Worm (Caenorhabditis elegans) whole organism, young adult: ENCODE data around the gene ran-3.

Experiments used
- B0336.3 ChIP-seq: fragments of 200-800 bp; sonication (Bioruptor generic); IDR thresholded peaks from 2 replicates; pipeline ENCODE4 v1.3.6; 2022; ENCODE audit warnings: missing genetic modification characterization, missing compliant biosample characterization
- D2030.7 ChIP-seq: fragments of 200-800 bp; sonication (Bioruptor generic); IDR thresholded peaks from 2 replicates; pipeline ENCODE4 v1.3.6; 2022; ENCODE audit warnings: missing genetic modification reagents, missing genetic modification characterization, missing compliant biosample characterization
- F33H1.4 ChIP-seq: fragments of 200-800 bp; sonication (Bioruptor generic); IDR thresholded peaks from 2 replicates; pipeline ENCODE4 v1.3.6; 2022; ENCODE audit warnings: missing genetic modification reagents, missing genetic modification characterization, missing compliant biosample characterization
- F49E8.2 ChIP-seq: sonication (generic microtip); optimal IDR thresholded peaks from 3 replicates; lab custom pipeline; 2017; ENCODE audit warnings: missing genetic modification characterization, mild to moderate bottlenecking, missing compliant biosample characterization, antibody characterized with exemption, moderate library complexity; ENCODE audit not compliant: insufficient read depth
- K11D2.4 ChIP-seq: fragments of 200-800 bp; sonication (Bioruptor generic); IDR thresholded peaks from 2 replicates; pipeline ENCODE4 v1.3.6; 2022; ENCODE audit warnings: missing genetic modification reagents, missing genetic modification characterization, missing compliant biosample characterization
- Y53G8AR.9 ChIP-seq: fragments of 200-800 bp; sonication (Bioruptor generic); conservative IDR thresholded peaks from 2 replicates; pipeline ENCODE4 v1.3.6; 2022; ENCODE audit warnings: missing genetic modification reagents, missing genetic modification characterization, missing compliant biosample characterization
- Y67H2A.10 ChIP-seq: fragments of 200-800 bp; sonication (Bioruptor generic); conservative IDR thresholded peaks from 2 replicates; pipeline ENCODE4 v1.3.6; 2022; ENCODE audit warnings: missing genetic modification reagents, missing genetic modification characterization, missing compliant biosample characterization
- Y95B8A.8 ChIP-seq: fragments of 200-800 bp; sonication (Bioruptor generic); IDR thresholded peaks from 2 replicates; pipeline ENCODE4 v1.3.6; 2022; ENCODE audit warnings: missing genetic modification reagents, missing genetic modification characterization, missing compliant biosample characterization
- ama-1 ChIP-seq, 3 experiments: fragments of 150-350 bp in 1 of 3; sonication (generic microtip) in 2 of 3; optimal IDR thresholded peaks; 2 replicates each; lab custom pipeline; 2014 to 2018; ENCODE audit warnings: missing biosample characterization in 2 of 3, missing genetic modification characterization in 2 of 3, missing genetic modification reagents in 2 of 3
- atf-7 ChIP-seq: sonication (generic microtip); optimal IDR thresholded peaks from 2 replicates; lab custom pipeline; 2017; ENCODE audit warnings: mild to moderate bottlenecking, missing genetic modification characterization, missing compliant biosample characterization
- athp-1 ChIP-seq: sonication (generic microtip); optimal IDR thresholded peaks from 2 replicates; lab custom pipeline; 2017; ENCODE audit warnings: mild to moderate bottlenecking, missing genetic modification characterization, missing compliant biosample characterization
- bed-1 ChIP-seq: fragments of 200-800 bp; sonication (Bioruptor generic); IDR thresholded peaks from 2 replicates; pipeline ENCODE4 v1.3.6; 2022; ENCODE audit warnings: missing genetic modification reagents, missing genetic modification characterization, missing compliant biosample characterization
- ccch-3 ChIP-seq: fragments of 200-800 bp; sonication (Bioruptor generic); optimal IDR thresholded peaks from 2 replicates; lab custom pipeline; 2018; ENCODE audit warnings: mild to moderate bottlenecking, missing genetic modification characterization, missing compliant biosample characterization
- cebp-1 ChIP-seq, 2 experiments: fragments of 200-800 bp in 1 of 2; sonication (Bioruptor generic) in 1 of 2; sonication (generic microtip) in 1 of 2; IDR thresholded peaks in 1 of 2; optimal IDR thresholded peaks in 1 of 2; 2 replicates each; pipeline versions ENCODE4 v1.3.6 to Lab custom; 2017 to 2022; ENCODE audit warnings: missing compliant biosample characterization in 2 of 2, missing genetic modification characterization in 2 of 2, mild to moderate bottlenecking in 1 of 2, missing genetic modification reagents in 1 of 2, moderate library complexity in 1 of 2
- ceh-100 ChIP-seq: fragments of 200-800 bp; sonication (Bioruptor generic); IDR thresholded peaks from 2 replicates; pipeline ENCODE4 v1.3.6; 2022; ENCODE audit warnings: missing genetic modification reagents, missing genetic modification characterization, missing compliant biosample characterization
- ceh-40 ChIP-seq: fragments of 200-800 bp; sonication (Bioruptor generic); IDR thresholded peaks from 2 replicates; pipeline ENCODE4 v1.3.6; 2022; ENCODE audit warnings: missing genetic modification characterization, missing compliant biosample characterization
- ceh-79 ChIP-seq: sonication (generic microtip); optimal IDR thresholded peaks from 2 replicates; lab custom pipeline; 2017; ENCODE audit warnings: mild to moderate bottlenecking, missing genetic modification characterization, missing compliant biosample characterization
- dpl-1 ChIP-seq: fragments of 150-350 bp; optimal IDR thresholded peaks from 2 replicates; lab custom pipeline; 2014; ENCODE audit warnings: missing biosample characterization, missing genetic modification reagents, missing genetic modification characterization
- efl-1 ChIP-seq: fragments of 150-350 bp; optimal IDR thresholded peaks from 2 replicates; lab custom pipeline; 2014; ENCODE audit warnings: missing biosample characterization, missing genetic modification reagents, missing genetic modification characterization
- egl-44 ChIP-seq: fragments of 200-800 bp; sonication (Bioruptor generic); IDR thresholded peaks from 2 replicates; pipeline ENCODE4 v1.3.6; 2022; ENCODE audit warnings: missing genetic modification reagents, missing genetic modification characterization, missing compliant biosample characterization
- egrh-3 ChIP-seq: fragments of 200-800 bp; sonication (Bioruptor generic); IDR thresholded peaks from 2 replicates; pipeline ENCODE4 v1.3.6; 2022; ENCODE audit warnings: missing genetic modification reagents, missing genetic modification characterization, missing compliant biosample characterization
- ekl-4 ChIP-seq: fragments of 200-800 bp; sonication (Bioruptor generic); IDR thresholded peaks from 2 replicates; pipeline ENCODE4 v1.3.6; 2022; ENCODE audit warnings: missing genetic modification reagents, missing genetic modification characterization, missing compliant biosample characterization
- ets-4 ChIP-seq: fragments of 200-800 bp; sonication (Bioruptor generic); optimal IDR thresholded peaks from 2 replicates; lab custom pipeline; 2018; ENCODE audit warnings: mild to moderate bottlenecking, missing genetic modification characterization, missing compliant biosample characterization
- fkh-3 ChIP-seq: sonication (generic microtip); optimal IDR thresholded peaks from 2 replicates; lab custom pipeline; 2016; ENCODE audit warnings: mild to moderate bottlenecking, missing genetic modification characterization, missing compliant biosample characterization
- him-1 ChIP-seq: sonication (generic microtip); optimal IDR thresholded peaks from 2 replicates; lab custom pipeline; 2016; ENCODE audit warnings: missing genotype, missing genetic modification reagents, missing genetic modification characterization, missing compliant biosample characterization
- hlh-12 ChIP-seq: sonication (generic microtip); optimal IDR thresholded peaks from 2 replicates; lab custom pipeline; 2016; ENCODE audit warnings: missing genetic modification characterization, missing compliant biosample characterization
- hmg-1.2 ChIP-seq: fragments of 200-800 bp; sonication (Bioruptor generic); IDR thresholded peaks from 2 replicates; pipeline ENCODE4 v1.3.6; 2022; ENCODE audit warnings: missing genetic modification reagents, missing genetic modification characterization, missing compliant biosample characterization
- hrde-1 ChIP-seq: sonication (generic microtip); optimal IDR thresholded peaks from 2 replicates; lab custom pipeline; 2016; ENCODE audit warnings: missing genetic modification characterization, mild to moderate bottlenecking, missing compliant biosample characterization, moderate library complexity, missing genotype, missing genetic modification reagents, borderline replicate concordance
- lin-40 ChIP-seq: sonication (generic microtip); optimal IDR thresholded peaks from 2 replicates; lab custom pipeline; 2016; ENCODE audit warnings: missing genetic modification characterization, mild to moderate bottlenecking, missing compliant biosample characterization, missing genotype, missing genetic modification reagents
- lin-54 ChIP-seq: fragments of 200-800 bp; sonication (Bioruptor generic); optimal IDR thresholded peaks from 2 replicates; lab custom pipeline; 2018; ENCODE audit warnings: mild to moderate bottlenecking, missing genetic modification characterization, missing compliant biosample characterization
- lsl-1 ChIP-seq: fragments of 200-800 bp; sonication (Bioruptor generic); optimal IDR thresholded peaks from 2 replicates; lab custom pipeline; 2018; ENCODE audit warnings: mild to moderate bottlenecking, missing genetic modification characterization, moderate library complexity, missing compliant biosample characterization
- lsy-27 ChIP-seq: sonication (generic microtip); optimal IDR thresholded peaks from 2 replicates; lab custom pipeline; 2017; ENCODE audit warnings: missing genetic modification characterization, mild to moderate bottlenecking, missing compliant biosample characterization, antibody characterized with exemption, missing genotype, borderline replicate concordance; ENCODE audit not compliant: insufficient read depth
- madf-3 ChIP-seq: fragments of 200-800 bp; sonication (Bioruptor generic); IDR thresholded peaks from 2 replicates; pipeline ENCODE4 v1.3.6; 2022; ENCODE audit warnings: missing genetic modification reagents, missing genetic modification characterization, missing compliant biosample characterization
- madf-6 ChIP-seq: fragments of 200-800 bp; sonication (Bioruptor generic); IDR thresholded peaks from 2 replicates; pipeline ENCODE4 v1.3.6; 2022; ENCODE audit warnings: missing genetic modification reagents, missing genetic modification characterization, missing compliant biosample characterization
- madf-8 ChIP-seq: fragments of 200-800 bp; sonication (Bioruptor generic); conservative IDR thresholded peaks from 2 replicates; pipeline ENCODE4 v1.3.6; 2022; ENCODE audit warnings: missing genetic modification reagents, missing genetic modification characterization, missing compliant biosample characterization
- mcd-1 ChIP-seq: fragments of 200-800 bp; sonication (Bioruptor generic); IDR thresholded peaks from 2 replicates; pipeline ENCODE4 v1.3.6; 2022; ENCODE audit warnings: missing genetic modification reagents, missing genetic modification characterization, missing compliant biosample characterization
- nfya-2 ChIP-seq: fragments of 200-800 bp; sonication (Bioruptor generic); IDR thresholded peaks from 2 replicates; pipeline ENCODE4 v1.3.6; 2022; ENCODE audit warnings: missing genetic modification reagents, missing genetic modification characterization, missing compliant biosample characterization
- nhr-90 ChIP-seq: sonication (generic microtip); optimal IDR thresholded peaks from 2 replicates; lab custom pipeline; 2016; ENCODE audit warnings: missing genotype, mild to moderate bottlenecking, missing genetic modification characterization, missing compliant biosample characterization
- pbrm-1 ChIP-seq: fragments of 200-800 bp; sonication (Bioruptor generic); IDR thresholded peaks from 2 replicates; pipeline ENCODE4 v1.3.6; 2022; ENCODE audit warnings: missing genetic modification reagents, missing genetic modification characterization, missing compliant biosample characterization
- rcor-1 ChIP-seq: fragments of 200-800 bp; sonication (Bioruptor generic); IDR thresholded peaks from 2 replicates; pipeline ENCODE4 v1.3.6; 2022; ENCODE audit warnings: missing genetic modification reagents, missing genetic modification characterization, missing compliant biosample characterization
- tlf-1 ChIP-seq: fragments of 200-800 bp; sonication (Bioruptor generic); optimal IDR thresholded peaks from 2 replicates; lab custom pipeline; 2018; ENCODE audit warnings: mild to moderate bottlenecking, missing genetic modification characterization, missing compliant biosample characterization
- unc-130 ChIP-seq: sonication (generic microtip); optimal IDR thresholded peaks from 2 replicates; lab custom pipeline; 2016; ENCODE audit warnings: missing genetic modification reagents, missing genetic modification characterization, missing compliant biosample characterization
- xnd-1 ChIP-seq: sonication (generic microtip); optimal IDR thresholded peaks from 2 replicates; lab custom pipeline; 2016; ENCODE audit warnings: missing genotype, missing genetic modification reagents, missing genetic modification characterization, missing compliant biosample characterization
- zim-3 ChIP-seq: sonication (generic microtip); optimal IDR thresholded peaks from 2 replicates; lab custom pipeline; 2017; ENCODE audit warnings: mild to moderate bottlenecking, missing genetic modification characterization, moderate library complexity, missing compliant biosample characterization
- ztf-22 ChIP-seq: fragments of 200-800 bp; sonication (Bioruptor generic); optimal IDR thresholded peaks from 2 replicates; lab custom pipeline; 2018; ENCODE audit warnings: mild to moderate bottlenecking, missing genetic modification characterization, moderate library complexity, missing compliant biosample characterization

ran-3 gene

DNA sequence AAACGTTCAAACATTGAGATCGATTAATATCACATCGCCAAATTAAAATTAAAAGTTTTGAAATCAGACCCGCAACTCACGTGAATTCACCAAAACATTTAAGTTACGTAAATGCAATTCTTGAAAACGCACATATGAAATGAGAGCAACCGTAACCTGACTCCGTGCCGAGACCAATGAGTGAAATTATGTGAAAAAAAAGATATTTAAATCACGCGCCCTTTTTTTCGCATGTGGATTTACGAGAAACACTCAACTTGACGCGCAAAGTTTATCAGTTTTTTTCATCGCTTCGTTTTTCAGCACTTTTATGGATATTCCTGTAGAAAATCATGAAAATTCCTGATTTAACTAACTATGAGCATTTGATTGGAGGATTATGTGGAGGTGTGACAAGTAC lies 48.8 kb downstream of the ran-3 start, which contains the start of the genes gei-14 and slc-25A32 (continued):
- TF ChIP-seq Y53G8AR.9 (0 out of 2 replicates have a peak, but pooled peaks have one; percentile 16), egl-44 (no peak), hmg-1.2 (GFP tag; lab: Robert Waterston, UW) (peak; percentile 36), lsl-1 (peak; percentile 94), madf-3 (GFP tag; lab: Robert Waterston, UW) (peak; percentile 73; the same call in 1 of the 2 replicates), xnd-1 (tag; lab: Kevin White, UChicago) (peak; percentile 75), bed-1 (no peak), Y67H2A.10 (no peak), fkh-3 (tag; lab: Kevin White, UChicago) (no peak), pbrm-1 (GFP tag; lab: Robert Waterston, UW) (peak; percentile 31; the same call in 1 of the 2 replicates), mcd-1 (GFP tag; lab: Robert Waterston, UW) (peak; percentile 52; the same call in 1 of the 2 replicates), tlf-1 (GFP tag; lab: Kevin White, UChicago) (peak; percentile 50), ceh-40 (GFP tag; lab: Robert Waterston, UW) (no peak), ceh-100 (GFP tag; lab: Robert Waterston, UW) (0 out of 2 replicates have a peak, but pooled peaks have one; percentile 31), ceh-79 (tag; lab: Kevin White, UChicago) (no peak), F33H1.4 (GFP tag; lab: Robert Waterston, UW) (peak; percentile 92), efl-1 (GFP tag; lab: Kevin White, UChicago) (peak; percentile 88)

DNA sequence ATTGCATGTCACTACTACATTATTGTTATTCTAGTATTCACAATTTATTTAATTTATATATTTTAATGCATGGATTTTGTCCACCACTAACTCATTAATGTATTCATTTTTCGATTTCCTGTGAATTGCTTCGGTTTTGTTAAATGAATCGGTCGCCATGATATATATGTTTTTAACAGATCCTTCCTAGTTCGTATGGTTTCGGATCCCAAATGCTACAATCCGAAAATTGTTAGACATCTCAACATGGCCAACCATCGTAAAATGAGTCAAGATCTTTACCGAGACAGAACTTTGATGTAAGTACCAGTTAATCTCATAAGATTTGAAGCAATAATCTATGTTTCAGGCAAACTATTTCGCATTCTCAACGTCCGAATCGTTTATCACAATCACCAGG lies 51.8 kb downstream of the ran-3 start:
- TF ChIP-seq ets-4 (GFP tag; lab: Kevin White, UChicago) = no peak
- no peak; the same call in 1 of the 2 replicates for TF ChIP-seq D2030.7 (GFP tag; lab: Robert Waterston, UW)
- no peak for TF ChIP-seq Y67H2A.10
- TF ChIP-seq ccch-3 = no peak
- peak; percentile 29 for TF ChIP-seq hrde-1 (tag; lab: Kevin White, UChicago)
- TF ChIP-seq rcor-1 (GFP tag; lab: Robert Waterston, UW) = peak; percentile 20; the same call in 1 of the 2 replicates
- no peak for TF ChIP-seq hlh-12
- peak; percentile 64; the same call in 1 of the 2 replicates for TF ChIP-seq B0336.3 (GFP tag; lab: Robert Waterston, UW)
- no peak for TF ChIP-seq nhr-90 (tag; lab: Kevin White, UChicago)
- TF ChIP-seq madf-6 (GFP tag; lab: Robert Waterston, UW) = peak; percentile 65
- peak; percentile 20 for TF ChIP-seq him-1 (tag; lab: Kevin White, UChicago)
- TF ChIP-seq K11D2.4 (GFP tag; lab: Robert Waterston, UW) = no peak
- no peak for TF ChIP-seq fkh-3 (tag; lab: Kevin White, UChicago)
- TF ChIP-seq lin-54 = peak; percentile 13
- TF ChIP-seq madf-8 (GFP tag; lab: Robert Waterston, UW) = no peak
- 0 out of 2 replicates have a peak, but pooled peaks have one; percentile 50 for TF ChIP-seq Y53G8AR.9
- TF ChIP-seq dpl-1 (GFP tag; lab: Kevin White, UChicago) = no peak
- peak; percentile 65 for TF ChIP-seq ekl-4 (GFP tag; lab: Robert Waterston, UW)
- TF ChIP-seq lin-40 (tag; lab: Kevin White, UChicago) = no peak
- no peak for TF ChIP-seq egrh-3 (GFP tag; lab: Robert Waterston, UW)
- TF ChIP-seq athp-1 (tag; lab: Kevin White, UChicago) = peak; percentile 29
- TF ChIP-seq cebp-1 (GFP tag; IDR thresholded peaks at IDR 0.05; lab: Robert Waterston, UW) = no peak
- no peak for TF ChIP-seq cebp-1 (tag; optimal IDR thresholded peaks at IDR 0.05; lab: Kevin White, UChicago)
- no peak for TF ChIP-seq nfya-2 (GFP tag; lab: Robert Waterston, UW)
- no peak for TF ChIP-seq Y95B8A.8 (GFP tag; lab: Robert Waterston, UW)
- no peak for TF ChIP-seq ama-1 (optimal IDR thresholded peaks at IDR 0.05; lab: Kevin White, UChicago)
- TF ChIP-seq ama-1 (GFP tag; optimal IDR thresholded peaks at IDR 0.05; lab: Kevin White, UChicago) = peak in 1 of 2 experiments; percentile 2
- peak; percentile 25 for TF ChIP-seq unc-130 (GFP tag; lab: Kevin White, UChicago)
- peak; percentile 6 for TF ChIP-seq atf-7
- no peak for TF ChIP-seq lsy-27
- TF ChIP-seq F33H1.4 (GFP tag; lab: Robert Waterston, UW) = peak; percentile 42
- peak; percentile 47 for TF ChIP-seq tlf-1 (GFP tag; lab: Kevin White, UChicago)
- peak; percentile 64 for TF ChIP-seq F49E8.2 (tag; lab: Kevin White, UChicago)
- TF ChIP-seq ztf-22 (GFP tag; lab: Kevin White, UChicago) = no peak
- peak; percentile 3 for TF ChIP-seq zim-3 (tag; lab: Kevin White, UChicago)
- peak; percentile 44 for TF ChIP-seq xnd-1 (tag; lab: Kevin White, UChicago)
